Fruit fly (Drosophila melanogaster) whole organism, embryonic: ENCODE results near the gene Dh44.

ENCODE experiments used
- Abd-B ChIP-seq: fragments of 200-800 bp; sonication (Bioruptor generic); optimal IDR thresholded peaks from 2 replicates; lab custom pipeline; 2018; ENCODE audit warnings: missing biosample characterization, mild to moderate bottlenecking, missing genetic modification characterization, moderate library complexity
- Atf-2 ChIP-seq: fragments of 200-800 bp; sonication (Bioruptor generic); optimal IDR thresholded peaks from 2 replicates; lab custom pipeline; 2016; ENCODE audit warnings: missing biosample characterization, missing genetic modification characterization
- CG10431 ChIP-seq: fragments of 200-800 bp; sonication (Bioruptor generic); optimal IDR thresholded peaks from 3 replicates; lab custom pipeline; 2018; ENCODE audit warnings: missing biosample characterization, mild to moderate bottlenecking, missing genetic modification characterization
- CG10543 ChIP-seq: fragments of 200-800 bp; sonication (Bioruptor generic); optimal IDR thresholded peaks from 3 replicates; lab custom pipeline; 2017; ENCODE audit warnings: missing biosample characterization, mild to moderate bottlenecking, missing genetic modification characterization, moderate library complexity
- CG1647 ChIP-seq: fragments of 200-800 bp; sonication (Bioruptor generic); optimal IDR thresholded peaks from 3 replicates; lab custom pipeline; 2016; ENCODE audit warnings: missing biosample characterization, missing genetic modification characterization
- CG17612 ChIP-seq: fragments of 200-800 bp; sonication (Bioruptor generic); IDR thresholded peaks from 2 replicates; pipeline ENCODE4 v1.3.6; 2022; ENCODE audit warnings: missing biosample characterization, missing genetic modification characterization
- CG17912 ChIP-seq: fragments of 200-800 bp; sonication (Bioruptor generic); optimal IDR thresholded peaks from 2 replicates; lab custom pipeline; 2018; ENCODE audit warnings: missing biosample characterization, mild to moderate bottlenecking, missing genetic modification characterization
- CG18599 ChIP-seq: fragments of 200-800 bp; sonication (Bioruptor generic); optimal IDR thresholded peaks from 3 replicates; lab custom pipeline; 2017; ENCODE audit warnings: missing biosample characterization, missing genetic modification characterization, mild to moderate bottlenecking, moderate library complexity, missing genetic modification reagents
- CG30403 ChIP-seq: fragments of 200-800 bp; sonication (Bioruptor generic); optimal IDR thresholded peaks from 3 replicates; lab custom pipeline; 2016; ENCODE audit warnings: missing biosample characterization, missing genetic modification characterization
- CG3407 ChIP-seq: fragments of 200-800 bp; sonication (Bioruptor generic); optimal IDR thresholded peaks from 2 replicates; lab custom pipeline; 2018; ENCODE audit warnings: missing biosample characterization, mild to moderate bottlenecking, missing genetic modification characterization
- CG4820 ChIP-seq: fragments of 200-800 bp; sonication (Bioruptor generic); optimal IDR thresholded peaks from 3 replicates; lab custom pipeline; 2016; ENCODE audit warnings: missing biosample characterization, missing genetic modification characterization
- CG6175 ChIP-seq: fragments of 200-800 bp; sonication (Bioruptor generic); IDR thresholded peaks from 3 replicates; pipeline ENCODE4 v1.3.6; 2022; ENCODE audit warnings: missing biosample characterization, missing genetic modification characterization
- CG6254 ChIP-seq: fragments of 200-800 bp; sonication (Bioruptor generic); optimal IDR thresholded peaks from 3 replicates; lab custom pipeline; 2017; ENCODE audit warnings: mild to moderate bottlenecking, missing biosample characterization, missing genetic modification reagents, missing genetic modification characterization
- CG6272 ChIP-seq: fragments of 200-800 bp; sonication (Bioruptor generic); IDR thresholded peaks from 2 replicates; pipeline ENCODE4 v1.3.6; 2022; ENCODE audit warnings: missing biosample characterization, missing genetic modification characterization
- CG6791 ChIP-seq: fragments of 200-800 bp; sonication (Bioruptor generic); IDR thresholded peaks from 3 replicates; pipeline ENCODE4 v1.3.6; 2022; ENCODE audit warnings: missing biosample characterization, missing genetic modification characterization; ENCODE audit not compliant: partially characterized antibody
- CG7745 ChIP-seq: fragments of 200-800 bp; sonication (Bioruptor generic); optimal IDR thresholded peaks from 2 replicates; lab custom pipeline; 2018; ENCODE audit warnings: missing biosample characterization, mild to moderate bottlenecking, missing genetic modification characterization, moderate library complexity
- CG9437 ChIP-seq: fragments of 200-800 bp; sonication (Bioruptor generic); optimal IDR thresholded peaks from 2 replicates; lab custom pipeline; 2018; ENCODE audit warnings: missing biosample characterization, mild to moderate bottlenecking, missing genetic modification characterization
- Ets65A ChIP-seq: fragments of 200-800 bp; sonication (Bioruptor generic); peaks from one replicate; lab custom pipeline; 2016; ENCODE audit warnings: missing biosample characterization, missing genetic modification characterization
- Fer3 ChIP-seq: fragments of 200-800 bp; sonication (Bioruptor generic); optimal IDR thresholded peaks from 2 replicates; lab custom pipeline; 2018; ENCODE audit warnings: missing biosample characterization, mild to moderate bottlenecking, missing genetic modification characterization, moderate library complexity
- GATAe ChIP-seq: fragments of 200-800 bp; sonication (Bioruptor generic); conservative IDR thresholded peaks from 2 replicates; pipeline ENCODE4 v1.3.6; 2022; ENCODE audit warnings: missing biosample characterization, missing genetic modification characterization
- Hmr ChIP-seq: fragments of 200-800 bp; sonication (Bioruptor generic); optimal IDR thresholded peaks from 3 replicates; lab custom pipeline; 2017; ENCODE audit warnings: mild to moderate bottlenecking, missing biosample characterization, missing genetic modification reagents, missing genetic modification characterization
- Lpt ChIP-seq: fragments of >200 bp; optimal IDR thresholded peaks from 2 replicates; lab custom pipeline; 2018; ENCODE audit warnings: missing biosample characterization, missing genetic modification characterization
- MESR4 ChIP-seq: fragments of 200-800 bp; sonication (Bioruptor generic); optimal IDR thresholded peaks from 2 replicates; lab custom pipeline; 2018; ENCODE audit warnings: missing biosample characterization, mild to moderate bottlenecking, missing genetic modification characterization, moderate library complexity
- Med ChIP-seq: fragments of 200-800 bp; sonication (Bioruptor generic); peaks from one replicate; lab custom pipeline; 2016; ENCODE audit warnings: missing biosample characterization, missing genetic modification characterization, mild to moderate bottlenecking, inconsistent platforms, moderate library complexity
- Nf-YB ChIP-seq: fragments of 200-800 bp; sonication (Bioruptor generic); optimal IDR thresholded peaks from 3 replicates; lab custom pipeline; 2019; ENCODE audit warnings: missing biosample characterization, mild to moderate bottlenecking, missing genetic modification characterization, moderate library complexity
- Stat92E ChIP-seq, 3 experiments: fragments of >200 bp in 2 of 3; fragments of 200-800 bp in 1 of 3; sonication (Bioruptor generic) in 1 of 3; optimal IDR thresholded peaks; 2 replicates each; lab custom pipeline; 2017 to 2019; ENCODE audit warnings: missing biosample characterization in 3 of 3, missing genetic modification characterization in 3 of 3, mild to moderate bottlenecking in 1 of 3, moderate library complexity in 1 of 3
- Vsx1 ChIP-seq: fragments of 200-800 bp; sonication (Bioruptor generic); optimal IDR thresholded peaks from 2 replicates; lab custom pipeline; 2017; ENCODE audit warnings: missing biosample characterization, mild to moderate bottlenecking, missing genetic modification characterization, missing genetic modification reagents
- bbx ChIP-seq: fragments of 200-800 bp; sonication (Bioruptor generic); IDR thresholded peaks from 2 replicates; pipeline ENCODE4 v1.3.6; 2022; ENCODE audit warnings: missing biosample characterization, missing genetic modification characterization; ENCODE audit not compliant: partially characterized antibody
- cwo ChIP-seq: fragments of 200-800 bp; sonication (Bioruptor generic); optimal IDR thresholded peaks from 3 replicates; lab custom pipeline; 2017; ENCODE audit warnings: missing biosample characterization, missing genetic modification characterization, mild to moderate bottlenecking, moderate library complexity, missing genetic modification reagents
- eve ChIP-seq, 2 experiments: fragments of >200 bp; optimal IDR thresholded peaks; 2 replicates each; lab custom pipeline; 2017; ENCODE audit warnings: missing biosample characterization in 2 of 2, missing genetic modification characterization in 2 of 2
- ewg ChIP-seq: fragments of 200-800 bp; sonication (Bioruptor generic); optimal IDR thresholded peaks from 3 replicates; lab custom pipeline; 2017; ENCODE audit warnings: mild to moderate bottlenecking, missing biosample characterization, missing genetic modification reagents, missing genetic modification characterization
- exex ChIP-seq: fragments of 200-800 bp; sonication (Bioruptor generic); optimal IDR thresholded peaks from 4 replicates; lab custom pipeline; 2018; ENCODE audit warnings: missing biosample characterization, mild to moderate bottlenecking, missing genetic modification characterization, moderate library complexity
- fd96Cb ChIP-seq: fragments of 200-800 bp; sonication (Bioruptor generic); optimal IDR thresholded peaks from 2 replicates; lab custom pipeline; 2018; ENCODE audit warnings: missing biosample characterization, mild to moderate bottlenecking, missing genetic modification characterization, moderate library complexity
- gce ChIP-seq: fragments of 200-800 bp; sonication (Bioruptor generic); IDR thresholded peaks from 3 replicates; pipeline ENCODE4 v1.3.6; 2022; ENCODE audit warnings: missing biosample characterization, missing genetic modification characterization
- grn ChIP-seq: fragments of 200-800 bp; sonication (Bioruptor generic); optimal IDR thresholded peaks from 3 replicates; lab custom pipeline; 2017; ENCODE audit warnings: missing biosample characterization, missing genetic modification characterization
- ham ChIP-seq: fragments of 200-800 bp; sonication (Bioruptor generic); IDR thresholded peaks from 2 replicates; pipeline ENCODE4 v1.3.6; 2022; ENCODE audit warnings: missing biosample characterization, missing genetic modification characterization
- hb ChIP-seq: fragments of 200-800 bp; sonication (Bioruptor generic); IDR thresholded peaks from 3 replicates; pipeline ENCODE4 v1.3.6; 2022; ENCODE audit warnings: missing biosample characterization, missing genetic modification characterization; ENCODE audit not compliant: partially characterized antibody
- jigr1 ChIP-seq: fragments of 200-800 bp; sonication (Bioruptor generic); IDR thresholded peaks from 3 replicates; pipeline ENCODE4 v1.3.6; 2022; ENCODE audit warnings: missing biosample characterization, missing genetic modification characterization
- klu ChIP-seq: fragments of 200-800 bp; sonication (Bioruptor generic); IDR thresholded peaks from 2 replicates; pipeline ENCODE4 v1.3.6; 2022; ENCODE audit warnings: missing biosample characterization, missing genetic modification characterization
- lola ChIP-seq, 3 experiments: fragments of >200 bp in 2 of 3; fragments of 200-800 bp in 1 of 3; sonication (Bioruptor generic) in 1 of 3; optimal IDR thresholded peaks; 2 replicates each; lab custom pipeline; 2017 to 2019; ENCODE audit warnings: missing biosample characterization in 3 of 3, missing genetic modification characterization in 3 of 3, mild to moderate bottlenecking in 1 of 3, moderate library complexity in 1 of 3
- mirr ChIP-seq: fragments of 200-800 bp; sonication (Bioruptor generic); optimal IDR thresholded peaks from 3 replicates; lab custom pipeline; 2018; ENCODE audit warnings: missing biosample characterization, mild to moderate bottlenecking, missing genetic modification characterization
- nmo ChIP-seq: fragments of 200-800 bp; sonication (Bioruptor generic); optimal IDR thresholded peaks from 2 replicates; lab custom pipeline; 2018; ENCODE audit warnings: missing biosample characterization, mild to moderate bottlenecking, missing genetic modification characterization, moderate library complexity
- onecut ChIP-seq: fragments of 200-800 bp; sonication (Bioruptor generic); IDR thresholded peaks from 2 replicates; pipeline ENCODE4 v1.3.6; 2022; ENCODE audit warnings: missing biosample characterization, missing genetic modification characterization
- pb ChIP-seq: fragments of 200-800 bp; sonication (Bioruptor generic); optimal IDR thresholded peaks from 3 replicates; lab custom pipeline; 2016; ENCODE audit warnings: missing biosample characterization, missing genetic modification characterization
- phol ChIP-seq: fragments of 200-800 bp; sonication (Bioruptor generic); optimal IDR thresholded peaks from 3 replicates; lab custom pipeline; 2018; ENCODE audit warnings: missing biosample characterization, mild to moderate bottlenecking, missing genetic modification characterization, moderate library complexity
- sens ChIP-seq: fragments of 200-800 bp; sonication (Bioruptor generic); peaks from one replicate; lab custom pipeline; 2016; ENCODE audit warnings: missing biosample characterization, missing genetic modification characterization
- so ChIP-seq: fragments of 200-800 bp; sonication (Bioruptor generic); IDR thresholded peaks from 3 replicates; pipeline ENCODE4 v1.3.6; 2022; ENCODE audit warnings: missing biosample characterization, missing genetic modification characterization
- tna ChIP-seq: fragments of 200-800 bp; sonication (Bioruptor generic); IDR thresholded peaks from 2 replicates; pipeline ENCODE4 v1.3.6; 2022; ENCODE audit warnings: missing biosample characterization, missing genetic modification characterization; ENCODE audit not compliant: partially characterized antibody
- vfl ChIP-seq: fragments of 200-800 bp; sonication (Bioruptor generic); optimal IDR thresholded peaks from 2 replicates; lab custom pipeline; 2016; ENCODE audit warnings: missing biosample characterization, missing genetic modification characterization
- zen2 ChIP-seq: fragments of 200-800 bp; sonication (Bioruptor generic); IDR thresholded peaks from 3 replicates; pipeline ENCODE4 v1.3.6; 2022; ENCODE audit warnings: missing biosample characterization, missing genetic modification characterization; ENCODE audit not compliant: partially characterized antibody

The Dh44 gene

dm6 chr3R:9646104-9646707 is 8.2 kb downstream of the Dh44 start, which contains the start of gene Fst (continued):
- no peak for TF ChIP-seq CG10431
- TF ChIP-seq grn = peak; percentile 88
- TF ChIP-seq Hmr (GFP tag; lab: Kevin White, UChicago) = peak; percentile 12
- TF ChIP-seq CG6791 (GFP tag; lab: Robert Waterston, UW) = no peak
- no peak for TF ChIP-seq CG3407 (GFP tag; lab: Kevin White, UChicago)
- TF ChIP-seq lola (GFP tag; optimal IDR thresholded peaks at IDR 0.05; lab: Kevin White, UChicago) = no peak
- TF ChIP-seq CG10543 (GFP tag; lab: Kevin White, UChicago) = peak; percentile 15
- no peak for TF ChIP-seq Stat92E (GFP tag; optimal IDR thresholded peaks at IDR 0.05; lab: Kevin White, UChicago)
- no peak for TF ChIP-seq eve (GFP tag; optimal IDR thresholded peaks at IDR 0.05; lab: Kevin White, UChicago)
- no peak for TF ChIP-seq CG17912 (GFP tag; lab: Kevin White, UChicago)
- no peak for TF ChIP-seq fd96Cb (tag; lab: Kevin White, UChicago)
- no peak for TF ChIP-seq vfl (GFP tag; lab: Kevin White, UChicago)
- TF ChIP-seq tna = no peak
- TF ChIP-seq bbx = no peak
- TF ChIP-seq ewg (GFP tag; lab: Kevin White, UChicago) = no peak
- no peak for TF ChIP-seq ham (GFP tag; lab: Robert Waterston, UW)
- TF ChIP-seq zen2 (GFP tag; lab: Robert Waterston, UW) = no peak
- no peak for TF ChIP-seq CG30403 (GFP tag; lab: Kevin White, UChicago)
- peak; percentile 90 for TF ChIP-seq exex (tag; lab: Kevin White, UChicago)
- no peak for TF ChIP-seq CG4820 (GFP tag; lab: Kevin White, UChicago)
- TF ChIP-seq Med (GFP tag; lab: Kevin White, UChicago) = peak; percentile 25
- peak; percentile 62 for TF ChIP-seq GATAe (GFP tag; lab: Robert Waterston, UW)
- peak; percentile 5 for TF ChIP-seq Vsx1 (GFP tag; lab: Kevin White, UChicago)
- no peak for TF ChIP-seq pb
- TF ChIP-seq CG17612 (GFP tag; lab: Robert Waterston, UW) = no peak
- no peak for TF ChIP-seq CG9437 (GFP tag; lab: Kevin White, UChicago)
- no peak for TF ChIP-seq CG6272
- TF ChIP-seq phol (tag; lab: Kevin White, UChicago) = no peak
- TF ChIP-seq sens = peak; percentile 49
- no peak for TF ChIP-seq hb (GFP tag; lab: Robert Waterston, UW)
- peak; percentile 77 for TF ChIP-seq Nf-YB (GFP tag; lab: Kevin White, UChicago)
- TF ChIP-seq CG1647 = no peak
- TF ChIP-seq CG18599 (GFP tag; lab: Kevin White, UChicago) = no peak
- no peak for TF ChIP-seq onecut (GFP tag; lab: Robert Waterston, UW)
- no peak for TF ChIP-seq Lpt
- TF ChIP-seq jigr1 (GFP tag; lab: Robert Waterston, UW) = no peak
- TF ChIP-seq gce (GFP tag; lab: Robert Waterston, UW) = no peak
- peak; percentile 73 for TF ChIP-seq mirr
- no peak for TF ChIP-seq Atf-2 (GFP tag; lab: Kevin White, UChicago)
- TF ChIP-seq CG7745 (tag; lab: Kevin White, UChicago) = no peak
- TF ChIP-seq Ets65A (GFP tag; lab: Kevin White, UChicago) = no peak
- no peak for TF ChIP-seq so (GFP tag; lab: Robert Waterston, UW)
- TF ChIP-seq CG6254 (GFP tag; lab: Kevin White, UChicago) = no peak
- peak; percentile 9 for TF ChIP-seq cwo (GFP tag; lab: Kevin White, UChicago)
- no peak for TF ChIP-seq CG6175 (GFP tag; lab: Robert Waterston, UW)
- TF ChIP-seq klu (GFP tag; lab: Robert Waterston, UW) = no peak
- no peak for TF ChIP-seq Fer3 (tag; lab: Kevin White, UChicago)
- no peak for TF ChIP-seq nmo (GFP tag; lab: Kevin White, UChicago)
- no peak for TF ChIP-seq MESR4 (GFP tag; lab: Kevin White, UChicago)
- no peak for TF ChIP-seq Abd-B (GFP tag; lab: Kevin White, UChicago)
